Worm (Caenorhabditis elegans) whole organism, mixed stage, embryonic: ENCODE measurements around the gene F54C4.4.
"Not testable (repeated sequence)": the region's sequence is repeated elsewhere in the genome, so short reads cannot be mapped to it uniquely, and the experiment has no call there.

ENCODE experiments used
- ceh-83 ChIP-seq: fragments of 200-800 bp; sonication (Bioruptor generic); optimal IDR thresholded peaks from 2 replicates; lab custom pipeline; 2018; ENCODE audit warnings: mild to moderate bottlenecking, missing genetic modification characterization, missing compliant biosample characterization
- ces-1 ChIP-seq: fragments of 150-350 bp; optimal IDR thresholded peaks from 2 replicates; lab custom pipeline; 2014; ENCODE audit warnings: missing biosample characterization, missing genetic modification reagents, missing genetic modification characterization
- lsy-2 ChIP-seq: fragments of 150-350 bp; optimal IDR thresholded peaks from 2 replicates; lab custom pipeline; 2014; ENCODE audit warnings: missing biosample characterization, missing genetic modification characterization
- nhr-12 ChIP-seq: fragments of 150-350 bp; optimal IDR thresholded peaks from 2 replicates; lab custom pipeline; 2014; ENCODE audit warnings: missing biosample characterization, missing genetic modification characterization
- nhr-237 ChIP-seq: fragments of 150-350 bp; optimal IDR thresholded peaks from 2 replicates; lab custom pipeline; 2014; ENCODE audit warnings: missing biosample characterization, missing genetic modification characterization
- unc-62 ChIP-seq: fragments of 150-350 bp; optimal IDR thresholded peaks from 2 replicates; lab custom pipeline; 2014; ENCODE audit warnings: missing biosample characterization, missing genetic modification reagents, missing genetic modification characterization
- ztf-11 ChIP-seq: fragments of 150-350 bp; optimal IDR thresholded peaks from 2 replicates; lab custom pipeline; 2014; ENCODE audit warnings: missing biosample characterization, missing genetic modification characterization

DNA sequence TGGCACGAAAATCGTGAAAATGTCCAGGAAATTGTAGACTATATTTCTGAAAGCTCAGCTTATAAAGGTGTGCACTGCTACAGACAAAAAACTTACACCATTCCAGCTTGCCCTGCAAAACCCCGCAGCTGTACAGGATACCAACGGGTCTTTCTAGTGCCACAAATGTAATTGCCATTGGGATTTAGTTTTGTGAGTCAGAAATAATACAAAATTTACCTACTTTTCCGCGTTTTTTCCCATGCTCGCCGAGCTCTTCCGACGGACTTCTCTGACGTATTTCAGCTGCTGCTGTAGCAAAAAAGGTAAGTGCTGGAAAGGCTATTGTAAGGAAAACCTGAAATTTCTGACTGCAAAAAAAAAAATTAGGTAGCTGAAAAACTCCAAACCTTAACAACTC lies 9.8 kb upstream of the F54C4.4 start, which contains the start of gene C29F9.8:
- TF ChIP-seq lsy-2 (tag; lab: Kevin White, UChicago); nhr-12 (tag; lab: Kevin White, UChicago); unc-62 (GFP tag; lab: Kevin White, UChicago); ceh-83 (GFP tag; lab: Kevin White, UChicago); nhr-237 (tag; lab: Kevin White, UChicago); ces-1; ztf-11 (tag; lab: Kevin White, UChicago): not testable (repeated sequence)
